Worm (Caenorhabditis elegans) whole organism, L1 larva: Measurements from ENCODE around the gene sdhd-1.

Experiments
- C04F5.9 ChIP-seq: sonication (generic microtip); optimal IDR thresholded peaks from 2 replicates; lab custom pipeline; 2016; ENCODE audit warnings: missing genetic modification characterization, missing compliant biosample characterization
- F16B12.6 ChIP-seq: fragments of 150-350 bp; optimal IDR thresholded peaks from 2 replicates; lab custom pipeline; 2014; ENCODE audit warnings: missing biosample characterization, missing genetic modification characterization
- alr-1 ChIP-seq: fragments of 200-800 bp; sonication (Bioruptor generic); optimal IDR thresholded peaks from 2 replicates; lab custom pipeline; 2018; ENCODE audit warnings: borderline replicate concordance, mild to moderate bottlenecking, missing genetic modification characterization, missing compliant biosample characterization
- ceh-63 ChIP-seq: fragments of 200-800 bp; sonication (Bioruptor generic); optimal IDR thresholded peaks from 2 replicates; lab custom pipeline; 2018; ENCODE audit warnings: mild to moderate bottlenecking, missing genetic modification characterization, missing compliant biosample characterization
- ceh-8 ChIP-seq: fragments of 200-800 bp; sonication (Bioruptor generic); optimal IDR thresholded peaks from 2 replicates; lab custom pipeline; 2018; ENCODE audit warnings: mild to moderate bottlenecking, missing genetic modification characterization, moderate library complexity, missing compliant biosample characterization
- ces-1 ChIP-seq: fragments of 150-350 bp; optimal IDR thresholded peaks from 2 replicates; lab custom pipeline; 2014; ENCODE audit warnings: missing biosample characterization, missing genetic modification reagents, missing genetic modification characterization
- dsc-1 ChIP-seq: sonication (generic microtip); optimal IDR thresholded peaks from 2 replicates; lab custom pipeline; 2016; ENCODE audit warnings: mild to moderate bottlenecking, missing genetic modification characterization, missing compliant biosample characterization
- efl-3 ChIP-seq: fragments of 200-800 bp; sonication (Bioruptor generic); optimal IDR thresholded peaks from 2 replicates; lab custom pipeline; 2018; ENCODE audit warnings: mild to moderate bottlenecking, missing genetic modification characterization, missing compliant biosample characterization
- egl-27 ChIP-seq, 2 experiments: fragments of 150-350 bp in 1 of 2; sonication (generic microtip); optimal IDR thresholded peaks; 3 replicates each; lab custom pipeline; 2017 to 2018; ENCODE audit warnings: missing biosample characterization in 2 of 2, missing genetic modification characterization in 2 of 2, missing genetic modification reagents in 2 of 2
- fkh-10 ChIP-seq: sonication (generic microtip); optimal IDR thresholded peaks from 2 replicates; lab custom pipeline; 2017; ENCODE audit warnings: missing biosample characterization, missing genetic modification reagents, missing genetic modification characterization
- fkh-8 ChIP-seq: sonication (generic microtip); optimal IDR thresholded peaks from 2 replicates; lab custom pipeline; 2016; ENCODE audit warnings: mild to moderate bottlenecking, missing genetic modification characterization, missing compliant biosample characterization
- hlh-17 ChIP-seq: fragments of 200-800 bp; sonication (Bioruptor generic); optimal IDR thresholded peaks from 2 replicates; lab custom pipeline; 2018; ENCODE audit warnings: missing genetic modification characterization, mild to moderate bottlenecking, missing compliant biosample characterization, moderate library complexity, borderline replicate concordance
- hlh-4 ChIP-seq: sonication (generic microtip); optimal IDR thresholded peaks from 2 replicates; lab custom pipeline; 2016; ENCODE audit warnings: mild to moderate bottlenecking, missing genetic modification characterization, missing compliant biosample characterization
- irx-1 ChIP-seq: sonication (generic microtip); optimal IDR thresholded peaks from 2 replicates; lab custom pipeline; 2016; ENCODE audit warnings: missing genetic modification characterization, missing compliant biosample characterization
- lin-13 ChIP-seq: fragments of 150-350 bp; optimal IDR thresholded peaks from 2 replicates; lab custom pipeline; 2014; ENCODE audit warnings: missing biosample characterization, missing genetic modification reagents, missing genetic modification characterization
- lin-14 ChIP-seq: fragments of 200-800 bp; sonication (Bioruptor generic); optimal IDR thresholded peaks from 2 replicates; lab custom pipeline; 2018; ENCODE audit warnings: mild to moderate bottlenecking, missing genetic modification characterization, moderate library complexity, missing compliant biosample characterization
- lin-15B ChIP-seq: fragments of 150-350 bp; sonication (generic microtip); optimal IDR thresholded peaks from 3 replicates; lab custom pipeline; 2014; ENCODE audit warnings: missing biosample characterization, missing genetic modification characterization
- lsy-2 ChIP-seq, 2 experiments: fragments of 150-350 bp; optimal IDR thresholded peaks; 2 replicates each; lab custom pipeline; 2014; ENCODE audit warnings: missing biosample characterization in 2 of 2, missing genetic modification characterization in 2 of 2
- mab-9 ChIP-seq: fragments of 200-800 bp; sonication (Bioruptor generic); IDR thresholded peaks from 2 replicates; pipeline ENCODE4 v1.3.6; 2022; ENCODE audit warnings: missing genetic modification reagents, missing genetic modification characterization, missing compliant biosample characterization
- mep-1 ChIP-seq: fragments of 150-350 bp; optimal IDR thresholded peaks from 2 replicates; lab custom pipeline; 2014; ENCODE audit warnings: missing biosample characterization, missing genetic modification characterization
- nhr-12 ChIP-seq: sonication (generic microtip); optimal IDR thresholded peaks from 2 replicates; lab custom pipeline; 2017; ENCODE audit warnings: missing biosample characterization, missing genetic modification characterization
- nhr-20 ChIP-seq: sonication (generic microtip); optimal IDR thresholded peaks from 2 replicates; lab custom pipeline; 2016; ENCODE audit warnings: mild to moderate bottlenecking, missing genetic modification characterization, missing compliant biosample characterization
- nhr-47 ChIP-seq: sonication (generic microtip); optimal IDR thresholded peaks from 2 replicates; lab custom pipeline; 2016; ENCODE audit warnings: mild to moderate bottlenecking, missing genetic modification characterization, moderate library complexity, missing compliant biosample characterization
- nhr-71 ChIP-seq: sonication (generic microtip); optimal IDR thresholded peaks from 2 replicates; lab custom pipeline; 2016; ENCODE audit warnings: mild to moderate bottlenecking, missing genetic modification characterization, moderate library complexity, missing compliant biosample characterization
- nhr-84 ChIP-seq: sonication (generic microtip); optimal IDR thresholded peaks from 2 replicates; lab custom pipeline; 2017; ENCODE audit warnings: missing biosample characterization, missing genetic modification characterization
- nhr-90 ChIP-seq: sonication (generic microtip); optimal IDR thresholded peaks from 2 replicates; lab custom pipeline; 2016; ENCODE audit warnings: mild to moderate bottlenecking, missing genetic modification characterization, missing compliant biosample characterization; ENCODE audit not compliant: poor library complexity
- pag-3 ChIP-seq: sonication (generic microtip); optimal IDR thresholded peaks from 2 replicates; lab custom pipeline; 2017; ENCODE audit warnings: missing genetic modification characterization, mild to moderate bottlenecking, missing compliant biosample characterization, antibody characterized with exemption, borderline replicate concordance; ENCODE audit not compliant: insufficient read depth
- pqm-1 ChIP-seq: sonication (generic microtip); optimal IDR thresholded peaks from 3 replicates; lab custom pipeline; 2017; ENCODE audit warnings: missing biosample characterization, missing genetic modification characterization
- snu-23 ChIP-seq: sonication (generic microtip); optimal IDR thresholded peaks from 2 replicates; lab custom pipeline; 2016; ENCODE audit warnings: missing genetic modification characterization, missing compliant biosample characterization
- sox-4 ChIP-seq: sonication (generic microtip); optimal IDR thresholded peaks from 2 replicates; lab custom pipeline; 2016; ENCODE audit warnings: missing genetic modification characterization, missing compliant biosample characterization
- swsn-7 ChIP-seq: sonication (generic microtip); optimal IDR thresholded peaks from 2 replicates; lab custom pipeline; 2016; ENCODE audit warnings: missing genetic modification characterization, missing compliant biosample characterization
- tbx-2 ChIP-seq: sonication (generic microtip); optimal IDR thresholded peaks from 2 replicates; lab custom pipeline; 2016; ENCODE audit warnings: missing genetic modification characterization, missing compliant biosample characterization
- unc-130 ChIP-seq: fragments of 150-350 bp; optimal IDR thresholded peaks from 2 replicates; lab custom pipeline; 2017; ENCODE audit warnings: missing biosample characterization, missing genetic modification characterization, inconsistent platforms
- unc-62 ChIP-seq: fragments of 150-350 bp; optimal IDR thresholded peaks from 2 replicates; lab custom pipeline; 2014; ENCODE audit warnings: missing biosample characterization, missing genetic modification reagents, missing genetic modification characterization
- unc-86 ChIP-seq: sonication (generic microtip); optimal IDR thresholded peaks from 2 replicates; lab custom pipeline; 2016; ENCODE audit warnings: missing genetic modification characterization, missing compliant biosample characterization
- unc-98 ChIP-seq: fragments of 200-800 bp; sonication (Bioruptor generic); IDR thresholded peaks from 2 replicates; pipeline ENCODE4 v1.3.6; 2022; ENCODE audit warnings: missing genetic modification characterization, missing compliant biosample characterization
- zag-1 ChIP-seq: fragments of 150-350 bp; optimal IDR thresholded peaks from 2 replicates; lab custom pipeline; 2014; ENCODE audit warnings: missing biosample characterization, missing genetic modification characterization
- zip-4 ChIP-seq: fragments of 200-800 bp; sonication (Bioruptor generic); optimal IDR thresholded peaks from 2 replicates; lab custom pipeline; 2018; ENCODE audit warnings: mild to moderate bottlenecking, missing genetic modification characterization, moderate library complexity, missing compliant biosample characterization

The sdhd-1 gene

DNA sequence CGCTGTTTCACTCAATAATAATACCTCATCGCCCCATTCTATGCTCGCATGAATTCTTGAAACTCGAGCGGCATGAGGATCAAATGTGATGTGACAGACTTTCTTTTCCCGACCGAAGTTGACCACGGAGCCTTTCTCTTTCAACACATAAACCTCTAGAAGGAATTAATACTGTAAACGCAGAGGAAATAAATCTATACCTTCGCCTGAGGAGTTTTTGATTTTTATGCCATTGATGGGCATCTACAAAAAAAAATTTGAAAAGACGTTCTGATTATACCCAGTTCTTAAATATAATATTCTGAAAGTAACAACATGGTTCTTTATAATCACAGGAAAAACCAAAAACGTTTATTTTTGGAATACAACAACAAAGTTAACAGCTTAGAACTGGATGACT is 46.5 kb upstream of the sdhd-1 start, which contains the start of gene nbs-1 (continued):
- TF ChIP-seq zip-4 (GFP tag; lab: Kevin White, UChicago) = no peak
- no peak for TF ChIP-seq zag-1 (tag; lab: Kevin White, UChicago)
- peak; percentile 12 for TF ChIP-seq nhr-90 (tag; lab: Kevin White, UChicago)
- no peak for TF ChIP-seq mep-1 (tag; lab: Kevin White, UChicago)
- TF ChIP-seq dsc-1 (tag; lab: Kevin White, UChicago) = no peak
- TF ChIP-seq unc-62 = no peak
- no peak for TF ChIP-seq ceh-8 (GFP tag; lab: Kevin White, UChicago)
- no peak for TF ChIP-seq lin-13 (GFP tag; lab: Kevin White, UChicago)
- TF ChIP-seq C04F5.9 (tag; lab: Kevin White, UChicago) = no peak
- TF ChIP-seq hlh-17 (GFP tag; lab: Kevin White, UChicago) = no peak
- no peak for TF ChIP-seq irx-1 (tag; lab: Kevin White, UChicago)
- TF ChIP-seq pag-3 (tag; lab: Kevin White, UChicago) = no peak
- TF ChIP-seq fkh-10 (GFP tag; lab: Kevin White, UChicago) = no peak
- TF ChIP-seq nhr-12 (tag; lab: Kevin White, UChicago) = no peak
- TF ChIP-seq pqm-1 (tag; lab: Kevin White, UChicago) = no peak
- peak in 1 of 2 experiments; percentile 41 for TF ChIP-seq lsy-2 (tag; optimal IDR thresholded peaks at IDR 0.05; lab: Kevin White, UChicago)

DNA sequence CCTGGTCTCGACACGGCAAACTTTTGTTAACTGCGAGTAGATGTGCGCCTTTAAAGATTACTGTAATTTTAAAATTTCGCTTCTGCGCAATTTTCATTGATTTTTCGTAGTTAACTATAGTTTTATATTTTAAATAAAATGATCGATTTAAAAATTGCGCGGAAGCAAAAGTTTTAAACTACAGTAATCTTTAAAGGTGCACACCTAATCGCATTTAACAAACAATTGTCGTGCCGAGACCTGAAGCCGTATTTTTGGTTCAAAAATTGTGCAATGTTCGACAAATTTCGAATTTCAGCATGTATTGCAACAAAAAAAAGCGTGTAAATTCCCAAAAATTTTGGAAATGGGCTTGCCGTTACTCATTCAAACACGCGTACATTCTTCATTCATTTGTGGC is 44.7 kb upstream of the sdhd-1 start:
- no peak for TF ChIP-seq lin-15B
- TF ChIP-seq mab-9 (GFP tag; lab: Robert Waterston, UW) = no peak
- no peak for TF ChIP-seq nhr-84 (tag; lab: Kevin White, UChicago)
- no peak for TF ChIP-seq ceh-63 (GFP tag; lab: Kevin White, UChicago)
- TF ChIP-seq tbx-2 (tag; lab: Kevin White, UChicago) = no peak

DNA sequence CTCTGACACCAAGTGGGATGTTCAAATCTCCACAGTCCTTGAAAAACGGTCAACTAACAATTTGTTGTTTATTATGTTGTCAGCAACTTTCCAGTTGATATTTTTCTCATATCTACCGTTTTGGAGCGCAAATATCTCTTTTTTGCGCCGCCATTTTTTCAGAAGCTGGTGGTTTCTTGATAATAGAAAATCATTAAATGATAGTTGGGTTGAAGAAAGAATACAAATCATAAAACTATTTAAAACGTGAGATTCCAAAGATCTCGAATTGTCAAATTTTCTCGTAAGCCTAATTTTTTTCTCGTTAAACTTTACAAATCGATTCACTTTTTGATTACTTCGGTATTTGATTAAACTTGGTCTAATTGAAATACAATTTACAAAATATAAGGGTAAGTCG is 42.7 kb upstream of the sdhd-1 start, which contains the start of gene rpl-42:
TSS of gene rpl-42 (plus strand) at position 301 of the 400 bp plus-strand sequence.
- TF ChIP-seq unc-86 (tag; lab: Kevin White, UChicago) (no peak), mab-9 (GFP tag; lab: Robert Waterston, UW) (no peak)

DNA sequence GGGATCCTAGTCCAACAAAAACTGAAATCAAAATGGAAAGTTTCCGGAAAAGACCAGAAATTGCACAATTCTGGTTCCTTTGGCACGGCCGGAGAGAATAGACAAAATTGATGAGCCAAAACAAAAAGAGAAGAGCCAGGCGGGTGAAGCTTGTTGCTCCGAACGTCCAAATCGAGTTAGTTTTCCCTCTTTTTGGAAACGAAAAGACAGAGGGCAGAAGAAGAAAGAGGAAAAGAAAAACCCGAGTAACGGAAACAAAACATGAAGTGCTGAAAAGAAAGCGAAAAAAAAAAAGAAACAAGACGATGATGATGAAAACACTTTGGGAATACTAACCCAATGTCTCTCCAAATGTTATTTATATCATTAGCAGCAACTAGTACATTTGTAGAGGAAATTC is 41.9 kb upstream of the sdhd-1 start:
- TF ChIP-seq fkh-10 (GFP tag; lab: Kevin White, UChicago) (peak; percentile 75), nhr-47 (tag; lab: Kevin White, UChicago) (no peak), F16B12.6 (tag; lab: Kevin White, UChicago) (no peak), unc-98 (no peak), ces-1 (GFP tag; lab: Kevin White, UChicago) (no peak), lin-14 (GFP tag; lab: Kevin White, UChicago) (peak; percentile 69), snu-23 (GFP tag; lab: Kevin White, UChicago) (no peak), sox-4 (tag; lab: Kevin White, UChicago) (no peak), unc-130 (no peak), hlh-4 (tag; lab: Kevin White, UChicago) (no peak), nhr-71 (tag; lab: Kevin White, UChicago) (no peak)

DNA sequence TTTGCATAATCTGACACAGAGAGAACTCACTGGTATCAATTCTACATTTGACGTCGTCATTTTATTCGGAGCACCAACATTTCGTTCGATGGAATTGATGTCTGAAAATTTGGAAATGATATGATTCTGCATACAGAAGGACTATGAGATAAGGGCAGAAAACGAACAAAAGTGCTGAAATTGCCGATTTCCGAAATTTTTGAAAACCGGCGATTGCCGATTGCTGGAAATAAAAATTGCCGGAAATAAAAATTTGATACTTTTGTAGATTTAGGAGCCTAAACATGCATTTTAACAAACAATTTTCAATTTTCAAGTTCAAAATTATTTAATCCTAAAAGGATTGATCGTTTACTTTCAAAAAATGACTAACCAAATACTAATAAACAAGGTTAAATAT is 39.6 kb upstream of the sdhd-1 start, which contains the start of gene unc-53:
TSS of gene unc-53 (minus strand) at position 101 of the 400 bp plus-strand sequence.
- TF ChIP-seq lin-14 (GFP tag; lab: Kevin White, UChicago) = no peak
- no peak for TF ChIP-seq sox-4 (tag; lab: Kevin White, UChicago)
- no peak for TF ChIP-seq tbx-2 (tag; lab: Kevin White, UChicago)
- no peak for TF ChIP-seq lsy-2 (tag; optimal IDR thresholded peaks at IDR 0.05; lab: Kevin White, UChicago)
- no peak for TF ChIP-seq alr-1
- no peak for TF ChIP-seq fkh-8 (tag; lab: Kevin White, UChicago)
- TF ChIP-seq fkh-10 (GFP tag; lab: Kevin White, UChicago) = no peak
- no peak for TF ChIP-seq ces-1 (GFP tag; lab: Kevin White, UChicago)
- no peak for TF ChIP-seq nhr-20 (tag; lab: Kevin White, UChicago)
- TF ChIP-seq swsn-7 (tag; lab: Kevin White, UChicago) = no peak
- TF ChIP-seq efl-3 (GFP tag; lab: Kevin White, UChicago) = no peak
- TF ChIP-seq egl-27 (tag; optimal IDR thresholded peaks at IDR 0.05; lab: Kevin White, UChicago) = no peak
